Fruit fly (Drosophila melanogaster) whole organism, embryonic: ENCODE results near the gene CG15642.

Experiments
- Bgb ChIP-seq: fragments of 200-800 bp; sonication (Bioruptor generic); IDR thresholded peaks from 2 replicates; pipeline ENCODE4 v1.3.6; 2022; ENCODE audit warnings: missing biosample characterization, missing genetic modification characterization; ENCODE audit not compliant: partially characterized antibody
- CG10147 ChIP-seq: fragments of 200-800 bp; sonication (Bioruptor generic); optimal IDR thresholded peaks from 2 replicates; lab custom pipeline; 2019; ENCODE audit warnings: missing biosample characterization, mild to moderate bottlenecking, missing genetic modification characterization, moderate library complexity
- CG11085 ChIP-seq: fragments of 200-800 bp; sonication (Bioruptor generic); IDR thresholded peaks from 2 replicates; pipeline ENCODE4 v1.3.6; 2022; ENCODE audit warnings: missing biosample characterization, missing genetic modification characterization
- CG11696 ChIP-seq: fragments of 200-800 bp; sonication (Bioruptor generic); IDR thresholded peaks from 2 replicates; pipeline ENCODE4 v1.3.6; 2022; ENCODE audit warnings: missing biosample characterization, missing genetic modification characterization
- CG12219 ChIP-seq: fragments of 200-800 bp; sonication (Bioruptor generic); optimal IDR thresholded peaks from 3 replicates; lab custom pipeline; 2018; ENCODE audit warnings: missing biosample characterization, mild to moderate bottlenecking, missing genetic modification characterization
- CG13624 ChIP-seq: fragments of 200-800 bp; sonication (Bioruptor generic); optimal IDR thresholded peaks from 2 replicates; lab custom pipeline; 2016; ENCODE audit warnings: missing biosample characterization, missing genetic modification characterization
- CG14441 ChIP-seq: fragments of 200-800 bp; sonication (Bioruptor generic); IDR thresholded peaks from 2 replicates; pipeline ENCODE4 v1.3.6; 2022; ENCODE audit warnings: missing biosample characterization, missing genetic modification characterization
- CG1792 ChIP-seq: fragments of 200-800 bp; sonication (Bioruptor generic); optimal IDR thresholded peaks from 2 replicates; lab custom pipeline; 2016; ENCODE audit warnings: missing biosample characterization, missing genetic modification characterization
- CG31388 ChIP-seq: fragments of 200-800 bp; sonication (Bioruptor generic); optimal IDR thresholded peaks from 2 replicates; lab custom pipeline; 2016; ENCODE audit warnings: missing biosample characterization, missing genetic modification characterization
- CG3995 ChIP-seq: fragments of 200-800 bp; sonication (Bioruptor generic); optimal IDR thresholded peaks from 3 replicates; lab custom pipeline; 2016; ENCODE audit warnings: missing biosample characterization, missing genetic modification characterization
- CG5953 ChIP-seq: fragments of 200-800 bp; sonication (Bioruptor generic); IDR thresholded peaks from 2 replicates; pipeline ENCODE4 v1.3.6; 2022; ENCODE audit warnings: missing biosample characterization, missing genetic modification characterization
- CG6854 ChIP-seq: fragments of 200-800 bp; sonication (Bioruptor generic); optimal IDR thresholded peaks from 3 replicates; lab custom pipeline; 2017; ENCODE audit warnings: missing biosample characterization, mild to moderate bottlenecking, missing genetic modification characterization
- CG7271 ChIP-seq: fragments of 200-800 bp; sonication (Bioruptor generic); optimal IDR thresholded peaks from 2 replicates; lab custom pipeline; 2018; ENCODE audit warnings: missing biosample characterization, mild to moderate bottlenecking, missing genetic modification characterization, moderate library complexity
- CG7372 ChIP-seq: fragments of 200-800 bp; sonication (Bioruptor generic); IDR thresholded peaks from 2 replicates; pipeline ENCODE4 v1.3.6; 2022; ENCODE audit warnings: missing biosample characterization, missing genetic modification characterization
- CG7839 ChIP-seq: fragments of 200-800 bp; sonication (Bioruptor generic); optimal IDR thresholded peaks from 3 replicates; lab custom pipeline; 2018; ENCODE audit warnings: missing biosample characterization, mild to moderate bottlenecking, missing genetic modification characterization, moderate library complexity
- CG7928 ChIP-seq: fragments of 200-800 bp; sonication (Bioruptor generic); optimal IDR thresholded peaks from 2 replicates; lab custom pipeline; 2017; ENCODE audit warnings: missing biosample characterization, mild to moderate bottlenecking, missing genetic modification characterization
- CG9727 ChIP-seq: fragments of 200-800 bp; sonication (Bioruptor generic); optimal IDR thresholded peaks from 3 replicates; lab custom pipeline; 2017; ENCODE audit warnings: missing biosample characterization, mild to moderate bottlenecking, missing genetic modification characterization
- CG9876 ChIP-seq: fragments of 200-800 bp; sonication (Bioruptor generic); optimal IDR thresholded peaks from 2 replicates; lab custom pipeline; 2016; ENCODE audit warnings: missing biosample characterization, missing genetic modification characterization
- CoRest ChIP-seq: fragments of 200-800 bp; sonication (Bioruptor generic); optimal IDR thresholded peaks from 3 replicates; lab custom pipeline; 2018; ENCODE audit warnings: missing biosample characterization, mild to moderate bottlenecking, missing genetic modification characterization, moderate library complexity
- Dbx ChIP-seq: fragments of 200-800 bp; sonication (Bioruptor generic); IDR thresholded peaks from 3 replicates; pipeline ENCODE4 v1.3.6; 2022; ENCODE audit warnings: missing biosample characterization, missing genetic modification characterization
- Dek ChIP-seq: fragments of 200-800 bp; sonication (Bioruptor generic); optimal IDR thresholded peaks from 3 replicates; lab custom pipeline; 2019; ENCODE audit warnings: missing biosample characterization, mild to moderate bottlenecking, missing genetic modification characterization, moderate library complexity
- E2f1 ChIP-seq: fragments of 200-800 bp; sonication (Bioruptor generic); IDR thresholded peaks from 2 replicates; pipeline ENCODE4 v1.3.6; 2022; ENCODE audit warnings: missing biosample characterization, missing genetic modification characterization
- HHEX ChIP-seq: fragments of 200-800 bp; sonication (Bioruptor generic); optimal IDR thresholded peaks from 3 replicates; lab custom pipeline; 2017; ENCODE audit warnings: missing biosample characterization, mild to moderate bottlenecking, missing genetic modification characterization, missing genetic modification reagents
- Hmr ChIP-seq: fragments of 200-800 bp; sonication (Bioruptor generic); optimal IDR thresholded peaks from 3 replicates; lab custom pipeline; 2017; ENCODE audit warnings: mild to moderate bottlenecking, missing biosample characterization, missing genetic modification reagents, missing genetic modification characterization
- Hr51 ChIP-seq, 2 experiments: fragments of 200-800 bp; sonication (Bioruptor generic); optimal IDR thresholded peaks; 2 replicates in 1 of 2; 3 replicates in 1 of 2; lab custom pipeline; 2016 to 2018; ENCODE audit warnings: missing biosample characterization in 2 of 2, missing genetic modification characterization in 2 of 2, mild to moderate bottlenecking in 1 of 2, moderate library complexity in 1 of 2
- Mes4 ChIP-seq: fragments of 200-800 bp; sonication (Bioruptor generic); optimal IDR thresholded peaks from 2 replicates; lab custom pipeline; 2016; ENCODE audit warnings: missing biosample characterization, missing genetic modification characterization
- Mrtf ChIP-seq: fragments of 200-800 bp; sonication (Bioruptor generic); IDR thresholded peaks from 3 replicates; pipeline ENCODE4 v1.3.6; 2022; ENCODE audit warnings: missing biosample characterization, missing genetic modification characterization
- NC2α ChIP-seq: fragments of 200-800 bp; sonication (Bioruptor generic); optimal IDR thresholded peaks from 2 replicates; lab custom pipeline; 2016; ENCODE audit warnings: missing biosample characterization, missing genetic modification characterization
- PHDP ChIP-seq: fragments of 200-800 bp; sonication (Bioruptor generic); optimal IDR thresholded peaks from 3 replicates; lab custom pipeline; 2018; ENCODE audit warnings: missing biosample characterization, mild to moderate bottlenecking, missing genetic modification characterization, moderate library complexity
- Poxn ChIP-seq: fragments of 200-800 bp; sonication (Bioruptor generic); IDR thresholded peaks from 2 replicates; pipeline ENCODE4 v1.3.6; 2022; ENCODE audit warnings: missing biosample characterization, missing genetic modification characterization
- Sox100B ChIP-seq: fragments of 200-800 bp; sonication (Bioruptor generic); optimal IDR thresholded peaks from 3 replicates; lab custom pipeline; 2018; ENCODE audit warnings: missing biosample characterization, mild to moderate bottlenecking, missing genetic modification characterization
- Sox102F ChIP-seq: fragments of 200-800 bp; sonication (Bioruptor generic); optimal IDR thresholded peaks from 2 replicates; lab custom pipeline; 2018; ENCODE audit warnings: missing biosample characterization, mild to moderate bottlenecking, missing genetic modification characterization, moderate library complexity
- Xbp1 ChIP-seq: fragments of 200-800 bp; sonication (Bioruptor generic); optimal IDR thresholded peaks from 3 replicates; lab custom pipeline; 2016; ENCODE audit warnings: missing biosample characterization, mild to moderate bottlenecking, missing genetic modification characterization
- Xrp1 ChIP-seq: fragments of 200-800 bp; sonication (Bioruptor generic); IDR thresholded peaks from 2 replicates; pipeline ENCODE4 v1.3.6; 2022; ENCODE audit warnings: missing biosample characterization, missing genetic modification characterization
- YL-1 ChIP-seq: fragments of 200-800 bp; sonication (Bioruptor generic); optimal IDR thresholded peaks from 3 replicates; lab custom pipeline; 2017; ENCODE audit warnings: missing biosample characterization, mild to moderate bottlenecking, missing genetic modification characterization
- abd-A ChIP-seq: fragments of 200-800 bp; sonication (Bioruptor generic); optimal IDR thresholded peaks from 3 replicates; lab custom pipeline; 2019; ENCODE audit warnings: missing biosample characterization, mild to moderate bottlenecking, missing genetic modification characterization, moderate library complexity
- ac ChIP-seq: fragments of 200-800 bp; sonication (Bioruptor generic); optimal IDR thresholded peaks from 3 replicates; lab custom pipeline; 2017; ENCODE audit warnings: missing biosample characterization, mild to moderate bottlenecking, missing genetic modification characterization
- dmrt11E ChIP-seq: fragments of 200-800 bp; sonication (Bioruptor generic); optimal IDR thresholded peaks from 3 replicates; lab custom pipeline; 2018; ENCODE audit warnings: missing biosample characterization, mild to moderate bottlenecking, missing genetic modification characterization, moderate library complexity
- gce ChIP-seq: fragments of 200-800 bp; sonication (Bioruptor generic); IDR thresholded peaks from 3 replicates; pipeline ENCODE4 v1.3.6; 2022; ENCODE audit warnings: missing biosample characterization, missing genetic modification characterization
- gt ChIP-seq: fragments of 200-800 bp; sonication (Bioruptor generic); IDR thresholded peaks from 2 replicates; pipeline ENCODE4 v1.3.6; 2022; ENCODE audit warnings: missing biosample characterization, missing genetic modification characterization
- nerfin-2 ChIP-seq: fragments of 200-800 bp; sonication (Bioruptor generic); IDR thresholded peaks from 2 replicates; pipeline ENCODE4 v1.3.6; 2022; ENCODE audit warnings: missing biosample characterization, missing genetic modification characterization; ENCODE audit not compliant: partially characterized antibody
- otp ChIP-seq: fragments of 200-800 bp; sonication (Bioruptor generic); IDR thresholded peaks from 3 replicates; pipeline ENCODE4, ENCODE4 v1.3.6; 2022; ENCODE audit warnings: missing biosample characterization, missing genetic modification characterization
- pfk ChIP-seq: fragments of 200-800 bp; sonication (Bioruptor generic); optimal IDR thresholded peaks from 2 replicates; lab custom pipeline; 2018; ENCODE audit warnings: missing biosample characterization, mild to moderate bottlenecking, missing genetic modification characterization, moderate library complexity
- phol ChIP-seq: fragments of 200-800 bp; sonication (Bioruptor generic); optimal IDR thresholded peaks from 3 replicates; lab custom pipeline; 2018; ENCODE audit warnings: missing biosample characterization, mild to moderate bottlenecking, missing genetic modification characterization, moderate library complexity
- pum ChIP-seq: fragments of 200-800 bp; sonication (Bioruptor generic); optimal IDR thresholded peaks from 2 replicates; lab custom pipeline; 2016; ENCODE audit warnings: missing biosample characterization, missing genetic modification characterization
- run ChIP-seq: fragments of 200-800 bp; sonication (Bioruptor generic); optimal IDR thresholded peaks from 3 replicates; lab custom pipeline; 2018; ENCODE audit warnings: missing biosample characterization, mild to moderate bottlenecking, missing genetic modification characterization
- sim ChIP-seq: fragments of 200-800 bp; sonication (Bioruptor generic); IDR thresholded peaks from 2 replicates; pipeline ENCODE4 v1.3.6; 2022; ENCODE audit warnings: missing biosample characterization, missing genetic modification characterization
- tna ChIP-seq: fragments of 200-800 bp; sonication (Bioruptor generic); IDR thresholded peaks from 2 replicates; pipeline ENCODE4 v1.3.6; 2022; ENCODE audit warnings: missing biosample characterization, missing genetic modification characterization; ENCODE audit not compliant: partially characterized antibody
- toy ChIP-seq: fragments of 200-800 bp; sonication (Bioruptor generic); IDR thresholded peaks from 2 replicates; pipeline ENCODE4 v1.3.6; 2022; ENCODE audit warnings: missing biosample characterization, missing genetic modification characterization

The CG15642 gene

DNA sequence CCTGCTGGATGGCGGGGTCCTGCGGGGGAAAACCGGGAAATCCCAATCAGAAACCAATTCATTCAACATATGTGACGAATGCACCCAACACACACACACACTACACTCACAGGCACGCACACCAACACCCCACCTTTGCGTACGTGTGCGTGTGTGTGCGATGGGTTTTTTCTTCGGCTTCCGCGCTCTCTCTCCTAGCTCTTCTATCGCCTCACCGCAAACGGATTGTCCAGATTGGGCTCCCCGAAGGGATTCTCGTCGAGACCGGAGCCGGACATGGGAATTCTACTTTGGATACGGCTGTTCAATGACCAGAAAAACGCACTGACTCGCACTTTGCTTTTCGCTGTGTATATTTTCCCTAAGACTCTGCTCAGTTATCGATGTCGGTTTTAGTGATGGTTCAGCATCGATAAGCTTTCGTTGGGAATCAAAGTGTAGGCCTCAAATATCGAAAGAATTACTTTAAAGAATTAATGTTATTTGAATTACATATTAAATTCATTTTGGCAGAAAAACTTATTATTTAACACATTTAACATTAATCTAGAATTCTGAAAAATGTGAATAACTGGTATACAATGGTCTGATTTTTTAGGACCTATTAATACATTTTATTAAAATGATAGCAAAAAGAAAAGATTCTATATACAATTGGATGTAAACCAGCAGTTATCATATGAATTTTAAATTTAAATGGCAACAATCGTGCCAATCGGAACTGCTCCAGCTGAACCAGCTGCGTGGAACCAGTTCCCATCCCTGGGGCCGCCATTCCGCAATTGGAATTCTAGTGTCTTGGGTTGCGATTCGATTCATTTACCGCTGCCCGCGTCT lies 17.8 kb downstream of the CG15642 start, which contains the start of the genes Scamp and Ahcy (continued):
- TF ChIP-seq NC2α (GFP tag; lab: Kevin White, UChicago) (no peak), CG5953 (GFP tag; lab: Robert Waterston, UW) (no peak), Dbx (GFP tag; lab: Robert Waterston, UW) (no peak), CG13624 (GFP tag; lab: Kevin White, UChicago) (no peak), run (tag; lab: Kevin White, UChicago) (no peak), Xbp1 (GFP tag; lab: Kevin White, UChicago) (peak; percentile 16), pfk (GFP tag; lab: Kevin White, UChicago) (no peak), tna (GFP tag; lab: Robert Waterston, UW) (no peak), sim (no peak), dmrt11E (tag; lab: Kevin White, UChicago) (no peak), abd-A (tag; lab: Kevin White, UChicago) (no peak), gce (GFP tag; lab: Robert Waterston, UW) (no peak), Dek (no peak), CG11696 (GFP tag; lab: Robert Waterston, UW) (no peak), CG14441 (GFP tag; lab: Robert Waterston, UW) (no peak), Hmr (GFP tag; lab: Kevin White, UChicago) (peak; percentile 24), CG7271 (tag; lab: Kevin White, UChicago) (no peak), E2f1 (GFP tag; lab: Robert Waterston, UW) (no peak), CG7372 (GFP tag; lab: Robert Waterston, UW) (no peak), CG12219 (GFP tag; lab: Kevin White, UChicago) (no peak), CG10147 (GFP tag; lab: Kevin White, UChicago) (peak; percentile 6), Xrp1 (GFP tag; lab: Robert Waterston, UW) (no peak), YL-1 (GFP tag; lab: Kevin White, UChicago) (peak; percentile 57), Sox102F (GFP tag; lab: Kevin White, UChicago) (no peak), otp (GFP tag; lab: Robert Waterston, UW) (no peak), nerfin-2 (GFP tag; lab: Robert Waterston, UW) (0 out of 2 replicates have a peak, but pooled peaks have one; percentile 11), CoRest (tag; lab: Kevin White, UChicago) (peak; percentile 35), pum (GFP tag; lab: Kevin White, UChicago) (no peak), CG7839 (no peak), Sox100B (GFP tag; lab: Kevin White, UChicago) (no peak), CG11085 (no peak), Bgb (GFP tag; lab: Robert Waterston, UW) (peak; percentile 32; the same call in 1 of the 2 replicates), CG3995 (GFP tag; lab: Kevin White, UChicago) (peak; percentile 16), CG7928 (GFP tag; lab: Kevin White, UChicago) (peak; percentile 81), ac (GFP tag; lab: Kevin White, UChicago) (no peak), CG9876 (GFP tag; lab: Kevin White, UChicago) (no peak), Mrtf (GFP tag; lab: Robert Waterston, UW) (no peak), CG1792 (GFP tag; lab: Kevin White, UChicago) (no peak), Hr51 (GFP tag; optimal IDR thresholded peaks at IDR 0.05; lab: Kevin White, UChicago) (peak in 1 of 2 experiments; percentile 11), toy (GFP tag; lab: Robert Waterston, UW) (no peak), CG9727 (peak; percentile 48), Mes4 (no peak), Poxn (GFP tag; lab: Robert Waterston, UW) (no peak), gt (no peak), PHDP (tag; lab: Kevin White, UChicago) (no peak), phol (peak; percentile 76), CG31388 (GFP tag; lab: Kevin White, UChicago) (no peak), HHEX (GFP tag; lab: Kevin White, UChicago) (no peak), CG6854 (GFP tag; lab: Kevin White, UChicago) (no peak)
